Fruit fly (Drosophila melanogaster) Kc167 (cell line): ENCODE data around the gene eIF3i.

ENCODE experiments used
- Sin3A ChIP-seq: fragments of >200 bp; optimal IDR thresholded peaks from 2 replicates; lab custom pipeline; 2018; ENCODE audit warnings: missing external identifiers
- h ChIP-seq: fragments of >200 bp; optimal IDR thresholded peaks from 3 replicates; lab custom pipeline; 2018; ENCODE audit warnings: missing external identifiers
- insv ChIP-seq: fragments of >200 bp; optimal IDR thresholded peaks from 3 replicates; lab custom pipeline; 2018; ENCODE audit warnings: missing external identifiers
- psq ChIP-seq: fragments of >200 bp; optimal IDR thresholded peaks from 2 replicates; lab custom pipeline; 2017; ENCODE audit warnings: missing external identifiers
- ttk ChIP-seq: sonication (Bioruptor generic); optimal IDR thresholded peaks from 2 replicates; lab custom pipeline; 2017; ENCODE audit warnings: missing external identifiers

DNA sequence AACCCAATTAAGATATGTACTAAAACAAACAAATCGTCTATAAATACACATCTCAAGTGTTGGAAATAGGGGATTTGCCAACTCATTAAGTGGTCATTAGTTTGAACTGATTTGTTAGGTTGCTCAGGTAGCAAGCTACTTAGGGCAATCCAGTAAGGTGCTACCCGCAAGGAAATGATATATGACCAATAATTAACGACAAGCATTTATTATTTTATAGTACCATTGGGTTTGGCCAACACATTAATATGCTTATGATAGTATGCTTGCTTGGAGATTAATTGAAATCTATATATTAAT is 28.2 kb upstream of the eIF3i start:
- TF ChIP-seq insv (lab: Kevin White, UChicago) = no peak
- no peak for TF ChIP-seq ttk (lab: Kevin White, UChicago)
- no peak for TF ChIP-seq psq (lab: Kevin White, UChicago)
- TF ChIP-seq Sin3A (lab: Kevin White, UChicago) = no peak
- TF ChIP-seq h (lab: Kevin White, UChicago) = no peak
